Worm (Caenorhabditis elegans) whole organism, L3 larva: Measurements from ENCODE around the gene pho-14.
"Not testable (repeated sequence)": the region's sequence is repeated elsewhere in the genome, so short reads cannot be mapped to it uniquely, and the experiment has no call there.

ENCODE experiments used
- ceh-82 ChIP-seq: fragments of 150-350 bp; optimal IDR thresholded peaks from 2 replicates; lab custom pipeline; 2014; ENCODE audit warnings: missing biosample characterization, missing genetic modification characterization
- ceh-9 ChIP-seq: sonication (generic microtip); optimal IDR thresholded peaks from 2 replicates; lab custom pipeline; 2018; ENCODE audit warnings: missing biosample characterization, missing genetic modification characterization
- nfya-1 ChIP-seq: sonication (generic microtip); optimal IDR thresholded peaks from 2 replicates; lab custom pipeline; 2017; ENCODE audit warnings: missing genetic modification characterization, mild to moderate bottlenecking, missing compliant biosample characterization, antibody characterized with exemption, moderate library complexity; ENCODE audit not compliant: insufficient read depth
- ztf-4 ChIP-seq: fragments of 150-350 bp; optimal IDR thresholded peaks from 2 replicates; lab custom pipeline; 2014; ENCODE audit warnings: missing biosample characterization, missing genetic modification characterization

- not testable (repeated sequence) for TF ChIP-seq nfya-1; ztf-4 (tag; lab: Kevin White, UChicago); ceh-82 (tag; lab: Kevin White, UChicago); ceh-9 (tag; lab: Kevin White, UChicago)
Measured at ce11 chrII:1054724-1055123, 45.9 kb downstream of the pho-14 start, which contains the start of gene K02E7.7.
